Worm (Caenorhabditis elegans) whole organism, L4 larva: Measurements from ENCODE around the gene nhr-112.

ENCODE experiments used
- F10B5.3 ChIP-seq: sonication (generic microtip); optimal IDR thresholded peaks from 2 replicates; lab custom pipeline; 2016; ENCODE audit warnings: mild to moderate bottlenecking, missing genetic modification characterization, missing compliant biosample characterization
- F37D6.2 ChIP-seq: sonication (generic microtip); optimal IDR thresholded peaks from 2 replicates; lab custom pipeline; 2016; ENCODE audit warnings: mild to moderate bottlenecking, missing genetic modification characterization, missing compliant biosample characterization
- F49E8.2 ChIP-seq: sonication (generic microtip); optimal IDR thresholded peaks from 2 replicates; lab custom pipeline; 2016; ENCODE audit warnings: missing compliant biosample characterization, mild to moderate bottlenecking, missing genetic modification characterization, borderline replicate concordance
- T20F7.1 ChIP-seq: fragments of 200-800 bp; sonication (Bioruptor generic); optimal IDR thresholded peaks from 2 replicates; lab custom pipeline; 2018; ENCODE audit warnings: mild to moderate bottlenecking, missing genetic modification characterization, missing compliant biosample characterization
- T26A8.4 ChIP-seq: fragments of 200-800 bp; sonication (Bioruptor generic); IDR thresholded peaks from 2 replicates; pipeline ENCODE4 v1.3.6; 2022; ENCODE audit warnings: missing genetic modification characterization, missing compliant biosample characterization
- Y105C5A.15 ChIP-seq: fragments of 200-800 bp; sonication (Bioruptor generic); IDR thresholded peaks from 2 replicates; pipeline ENCODE4 v1.3.6; 2022; ENCODE audit warnings: missing genetic modification characterization, missing compliant biosample characterization
- Y48G9A.11 ChIP-seq: fragments of 200-800 bp; sonication (Bioruptor generic); IDR thresholded peaks from 2 replicates; pipeline ENCODE4 v1.3.6; 2022; ENCODE audit warnings: missing genetic modification reagents, missing genetic modification characterization, missing compliant biosample characterization
- Y5F2A.4 ChIP-seq: fragments of 200-800 bp; sonication (Bioruptor generic); optimal IDR thresholded peaks from 2 replicates; lab custom pipeline; 2018; ENCODE audit warnings: mild to moderate bottlenecking, missing genetic modification characterization, missing compliant biosample characterization
- Y75B8A.6 ChIP-seq: fragments of 200-800 bp; sonication (Bioruptor generic); IDR thresholded peaks from 2 replicates; pipeline ENCODE4 v1.3.6; 2022; ENCODE audit warnings: missing genetic modification reagents, missing genetic modification characterization, missing compliant biosample characterization
- aha-1 ChIP-seq: fragments of 150-350 bp; peaks from one replicate; lab custom pipeline; 2014; ENCODE audit warnings: missing biosample characterization, missing genetic modification characterization
- attf-4 ChIP-seq: sonication (generic microtip); optimal IDR thresholded peaks from 3 replicates; lab custom pipeline; 2017; ENCODE audit warnings: missing biosample characterization, missing genetic modification characterization
- ceh-62 ChIP-seq: sonication (generic microtip); optimal IDR thresholded peaks from 2 replicates; lab custom pipeline; 2017; ENCODE audit warnings: missing biosample characterization, missing genetic modification characterization
- ctbp-1 ChIP-seq: fragments of 200-800 bp; sonication (Bioruptor generic); IDR thresholded peaks from 2 replicates; pipeline ENCODE4 v1.3.6; 2022; ENCODE audit warnings: missing genetic modification reagents, missing genetic modification characterization, missing compliant biosample characterization
- dmd-6 ChIP-seq: fragments of 200-800 bp; sonication (Bioruptor generic); IDR thresholded peaks from 2 replicates; pipeline ENCODE4 v1.3.6; 2022; ENCODE audit warnings: missing genetic modification reagents, missing genetic modification characterization, missing compliant biosample characterization
- duxl-1 ChIP-seq: sonication (generic microtip); optimal IDR thresholded peaks from 2 replicates; lab custom pipeline; 2016; ENCODE audit warnings: mild to moderate bottlenecking, missing genetic modification characterization, moderate library complexity, missing compliant biosample characterization; ENCODE audit not compliant: poor library complexity
- egl-27 ChIP-seq: sonication (generic microtip); optimal IDR thresholded peaks from 3 replicates; lab custom pipeline; 2017; ENCODE audit warnings: missing biosample characterization, missing genetic modification reagents, missing genetic modification characterization
- egl-43 ChIP-seq: fragments of 200-800 bp; sonication (Bioruptor generic); IDR thresholded peaks from 2 replicates; pipeline ENCODE4 v1.3.6; 2022; ENCODE audit warnings: missing genetic modification reagents, missing genetic modification characterization, missing compliant biosample characterization
- fkh-10 ChIP-seq: fragments of 150-350 bp; optimal IDR thresholded peaks from 2 replicates; lab custom pipeline; 2014; ENCODE audit warnings: missing biosample characterization, missing genetic modification reagents, missing genetic modification characterization
- hif-1 ChIP-seq, 2 experiments: sonication (generic microtip); optimal IDR thresholded peaks; 2 replicates each; lab custom pipeline; 2016 to 2017; ENCODE audit warnings: missing compliant biosample characterization in 2 of 2, missing genetic modification characterization in 2 of 2, missing genetic modification reagents in 2 of 2, missing genotype in 2 of 2, mild to moderate bottlenecking in 1 of 2
- hlh-11 ChIP-seq: fragments of 200-800 bp; sonication (Bioruptor generic); optimal IDR thresholded peaks from 2 replicates; lab custom pipeline; 2018; ENCODE audit warnings: mild to moderate bottlenecking, missing genetic modification characterization, missing compliant biosample characterization
- hmg-1.1 ChIP-seq: fragments of 200-800 bp; sonication (Bioruptor generic); IDR thresholded peaks from 2 replicates; pipeline ENCODE4 v1.3.6; 2022; ENCODE audit warnings: missing genetic modification reagents, missing genetic modification characterization, missing compliant biosample characterization
- lim-7 ChIP-seq: fragments of 200-800 bp; sonication (Bioruptor generic); IDR thresholded peaks from 2 replicates; pipeline ENCODE4 v1.3.6; 2022; ENCODE audit warnings: missing genetic modification characterization, missing compliant biosample characterization
- lin-38 ChIP-seq: fragments of 200-800 bp; sonication (Bioruptor generic); IDR thresholded peaks from 2 replicates; pipeline ENCODE4 v1.3.6; 2022; ENCODE audit warnings: missing genetic modification reagents, missing genetic modification characterization, missing compliant biosample characterization
- lir-3 ChIP-seq: sonication (generic microtip); optimal IDR thresholded peaks from 2 replicates; lab custom pipeline; 2016; ENCODE audit warnings: mild to moderate bottlenecking, missing genetic modification characterization, missing compliant biosample characterization
- mep-1 ChIP-seq: fragments of 150-350 bp; sonication (generic microtip); optimal IDR thresholded peaks from 3 replicates; lab custom pipeline; 2014; ENCODE audit warnings: missing biosample characterization, missing genetic modification characterization
- mxl-2 ChIP-seq: fragments of 200-800 bp; sonication (Bioruptor generic); conservative IDR thresholded peaks from 2 replicates; pipeline ENCODE4 v1.3.6; 2022; ENCODE audit warnings: missing genetic modification reagents, missing genetic modification characterization, missing compliant biosample characterization
- mxl-3 ChIP-seq: fragments of 200-800 bp; sonication (Bioruptor generic); optimal IDR thresholded peaks from 2 replicates; lab custom pipeline; 2018; ENCODE audit warnings: mild to moderate bottlenecking, missing genetic modification characterization, missing compliant biosample characterization
- nhr-102 ChIP-seq: sonication (generic microtip); optimal IDR thresholded peaks from 2 replicates; lab custom pipeline; 2016; ENCODE audit warnings: mild to moderate bottlenecking, missing genetic modification characterization, moderate library complexity, missing compliant biosample characterization
- nhr-237 ChIP-seq: sonication (generic microtip); optimal IDR thresholded peaks from 2 replicates; lab custom pipeline; 2017; ENCODE audit warnings: missing biosample characterization, missing genetic modification characterization
- nhr-42 ChIP-seq: fragments of 200-800 bp; sonication (Bioruptor generic); IDR thresholded peaks from 2 replicates; pipeline ENCODE4 v1.3.6; 2022; ENCODE audit warnings: missing genetic modification characterization, missing compliant biosample characterization
- nhr-48 ChIP-seq: sonication (generic microtip); optimal IDR thresholded peaks from 2 replicates; lab custom pipeline; 2016; ENCODE audit warnings: mild to moderate bottlenecking, missing genetic modification characterization, missing compliant biosample characterization
- pha-4 ChIP-seq, 2 experiments: fragments of 150-350 bp in 1 of 2; fragments of 200-800 bp in 1 of 2; sonication (Bioruptor generic) in 1 of 2; IDR thresholded peaks in 1 of 2; optimal IDR thresholded peaks in 1 of 2; 2 replicates each; pipeline versions ENCODE4 v1.3.6 to Lab custom; 2014 to 2022; ENCODE audit warnings: missing genetic modification characterization in 2 of 2, missing genetic modification reagents in 2 of 2, missing biosample characterization in 1 of 2, missing compliant biosample characterization in 1 of 2
- php-3 ChIP-seq: fragments of 200-800 bp; sonication (Bioruptor generic); IDR thresholded peaks from 2 replicates; pipeline ENCODE4 v1.3.6; 2022; ENCODE audit warnings: missing genetic modification reagents, missing genetic modification characterization, missing compliant biosample characterization
- snpc-1.2 ChIP-seq: fragments of 200-800 bp; sonication (Bioruptor generic); IDR thresholded peaks from 2 replicates; pipeline ENCODE4 v1.3.6; 2022; ENCODE audit warnings: missing genetic modification reagents, missing genetic modification characterization, missing compliant biosample characterization
- snpc-4 ChIP-seq: fragments of 150-350 bp; optimal IDR thresholded peaks from 2 replicates; lab custom pipeline; 2014; ENCODE audit warnings: missing biosample characterization, missing genetic modification characterization
- spr-1 ChIP-seq: sonication (generic microtip); optimal IDR thresholded peaks from 2 replicates; lab custom pipeline; 2016; ENCODE audit warnings: mild to moderate bottlenecking, missing genetic modification characterization, missing compliant biosample characterization
- spr-3 ChIP-seq: fragments of 200-800 bp; sonication (Bioruptor generic); optimal IDR thresholded peaks from 2 replicates; lab custom pipeline; 2018; ENCODE audit warnings: mild to moderate bottlenecking, missing genetic modification characterization, missing compliant biosample characterization
- unc-39 ChIP-seq: sonication (generic microtip); optimal IDR thresholded peaks from 2 replicates; lab custom pipeline; 2017; ENCODE audit warnings: missing biosample characterization, missing genetic modification characterization
- unc-62 ChIP-seq, 3 experiments: fragments of 150-350 bp in 1 of 3; sonication (generic microtip); optimal IDR thresholded peaks in 2 of 3; peaks in 1 of 3; 1 replicate in 1 of 3; 2 replicates in 2 of 3; lab custom pipeline; 2014 to 2017; ENCODE audit warnings: missing biosample characterization in 3 of 3, missing genetic modification characterization in 3 of 3, missing genetic modification reagents in 3 of 3, missing genotype in 1 of 3
- zfp-2 ChIP-seq: sonication (generic microtip); optimal IDR thresholded peaks from 2 replicates; lab custom pipeline; 2016; ENCODE audit warnings: mild to moderate bottlenecking, missing genetic modification characterization, missing compliant biosample characterization
- zip-2 ChIP-seq: fragments of 150-350 bp; optimal IDR thresholded peaks from 2 replicates; lab custom pipeline; 2014; ENCODE audit warnings: missing biosample characterization, missing genetic modification characterization

nhr-112 gene

DNA sequence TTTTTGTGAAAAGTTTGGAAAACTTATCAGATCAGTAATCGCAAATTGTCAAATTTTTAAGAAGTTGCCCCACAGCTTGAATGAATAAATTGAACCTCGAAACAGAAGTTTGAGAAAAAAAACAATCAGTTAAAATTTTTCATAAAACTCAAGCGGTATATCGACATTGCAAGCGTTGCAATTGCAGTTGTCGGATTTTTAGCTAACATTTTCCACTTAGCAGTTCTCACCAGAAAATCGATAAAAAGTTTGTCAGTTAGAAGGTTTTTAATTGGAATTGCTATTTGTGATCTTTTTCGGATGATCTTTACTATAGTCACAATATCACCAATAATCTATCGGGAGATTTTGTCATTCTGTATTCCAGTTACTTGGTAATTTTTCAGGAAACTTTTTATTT lies 37.9 kb downstream of the nhr-112 start, which contains the start of gene srw-43:
srw-43 (plus strand) TSS at position 301 of the 400 bp plus-strand sequence.
- TF ChIP-seq F37D6.2 (tag; lab: Kevin White, UChicago) (no peak), nhr-42 (GFP tag; lab: Robert Waterston, UW) (no peak), F49E8.2 (tag; lab: Kevin White, UChicago) (no peak), mep-1 (tag; lab: Kevin White, UChicago) (no peak), F10B5.3 (no peak), hmg-1.1 (GFP tag; lab: Robert Waterston, UW) (no peak), nhr-48 (no peak), nhr-102 (tag; lab: Kevin White, UChicago) (no peak), mxl-2 (GFP tag; lab: Robert Waterston, UW) (no peak), spr-3 (GFP tag; lab: Kevin White, UChicago) (no peak), T20F7.1 (no peak), hif-1 (tag; optimal IDR thresholded peaks at IDR 0.05; lab: Kevin White, UChicago) (no peak)
- TF ChIP-seq, all 104 proteins: peak for 0

DNA sequence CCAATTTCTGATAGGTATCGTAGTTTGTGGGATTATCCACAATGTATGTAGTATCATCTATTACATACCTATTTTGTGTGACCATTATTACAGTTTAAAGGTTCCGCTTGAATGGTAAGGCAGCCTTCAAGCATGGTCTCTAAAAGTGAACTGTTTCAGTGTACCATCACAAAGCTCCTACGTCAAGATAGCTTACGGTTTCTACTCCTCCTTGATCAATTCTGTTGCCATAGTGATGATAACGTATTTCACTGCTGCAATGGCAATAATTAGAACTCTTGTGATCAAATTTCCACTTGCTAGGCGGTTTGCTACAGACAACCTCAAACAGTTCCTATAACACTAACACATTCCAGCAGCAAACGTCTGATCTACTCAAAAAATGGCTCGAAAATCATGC lies 40.3 kb downstream of the nhr-112 start:
- TF ChIP-seq php-3 (GFP tag; lab: Robert Waterston, UW) (no peak), aha-1 (tag; lab: Kevin White, UChicago) (peak; percentile 91), zfp-2 (tag; lab: Kevin White, UChicago) (no peak), Y105C5A.15 (no peak)

DNA sequence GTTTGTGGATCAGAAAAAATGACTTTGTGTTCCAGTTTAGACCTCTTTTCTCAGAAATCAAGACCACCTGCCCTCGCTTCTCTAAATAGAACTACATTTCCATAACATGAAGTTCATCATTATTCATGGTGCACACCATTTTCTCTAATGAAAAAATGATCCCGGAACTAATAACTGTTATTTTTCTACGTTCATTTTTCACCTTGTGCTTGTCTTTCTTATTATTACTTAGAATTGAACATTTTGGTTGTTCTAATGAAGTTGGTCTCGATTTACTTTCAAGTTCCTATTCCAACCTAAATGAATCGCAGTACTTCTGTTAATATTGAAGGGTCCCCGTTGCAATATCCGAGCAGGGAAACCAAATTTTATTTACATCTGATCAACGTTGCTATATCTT lies 40.8 kb downstream of the nhr-112 start, which contains the start of gene srw-36:
srw-36 (plus strand) TSS at position 301 of the 400 bp plus-strand sequence.
- TF ChIP-seq ceh-62 (tag; lab: Kevin White, UChicago) (no peak), unc-39 (tag; lab: Kevin White, UChicago) (no peak), lim-7 (GFP tag; lab: Robert Waterston, UW) (no peak), egl-27 (tag; lab: Kevin White, UChicago) (no peak)

DNA sequence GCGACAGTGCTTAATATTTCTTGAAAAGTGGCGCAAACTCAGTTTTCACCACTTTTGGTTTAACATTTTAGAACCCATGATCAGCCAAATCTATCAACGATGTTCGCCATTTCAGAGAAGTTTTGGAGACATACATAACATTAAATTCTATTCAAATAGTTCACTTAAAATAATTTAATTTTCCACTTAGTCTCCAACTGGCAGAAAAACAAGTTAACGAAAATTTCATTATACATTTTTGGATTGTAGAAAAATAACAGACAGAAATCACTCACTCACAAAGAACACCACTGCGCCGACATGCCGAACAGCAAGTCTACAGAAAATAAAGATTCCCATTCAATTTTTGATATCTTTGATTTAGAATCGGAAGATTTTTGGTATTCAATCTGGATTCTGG lies 43.7 kb downstream of the nhr-112 start, which contains the start of gene srw-44:
srw-44 (plus strand) TSS at position 301 of the 400 bp plus-strand sequence.
- TF ChIP-seq unc-62 (GFP tag; optimal IDR thresholded peaks at IDR 0.05 in 1 of 2; lab: Kevin White, UChicago), result peak in 1 of 2 experiments; percentile 58
- no peak for TF ChIP-seq unc-62 (tag; optimal IDR thresholded peaks at IDR 0.05; lab: Kevin White, UChicago)
- TF ChIP-seq Y48G9A.11 (GFP tag; lab: Robert Waterston, UW), result no peak
- no peak for TF ChIP-seq ctbp-1 (GFP tag; lab: Robert Waterston, UW)
- TF ChIP-seq, all 104 proteins: peak for 1

DNA sequence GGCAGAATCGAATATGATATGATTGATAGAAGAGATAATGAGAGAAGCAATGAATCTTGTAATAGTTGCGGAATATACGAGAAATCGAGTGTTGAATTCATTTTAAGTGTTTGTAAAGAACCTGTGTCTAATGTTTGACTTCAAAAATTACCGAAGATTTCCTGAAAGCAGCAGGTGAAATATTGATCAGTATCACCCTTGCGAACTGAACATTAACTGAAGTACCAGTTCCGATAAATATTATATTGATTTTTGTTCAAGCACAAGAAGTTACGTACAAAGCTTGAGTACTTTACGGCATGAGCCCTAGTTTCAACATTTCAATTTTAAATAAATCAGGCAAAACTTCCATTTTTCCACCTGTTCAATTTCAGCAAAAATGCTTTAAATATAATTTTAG lies 44.4 kb downstream of the nhr-112 start, which contains the start of gene srz-103:
srz-103 (minus strand) TSS at position 101 of the 400 bp plus-strand sequence.
- TF ChIP-seq snpc-4 (tag; lab: Kevin White, UChicago), result no peak
- no peak for TF ChIP-seq zip-2 (tag; lab: Kevin White, UChicago)
- TF ChIP-seq nhr-48, result no peak
- no peak for TF ChIP-seq snpc-1.2 (GFP tag; lab: Robert Waterston, UW)
- TF ChIP-seq duxl-1 (tag; lab: Kevin White, UChicago), result no peak
- TF ChIP-seq pha-4 (GFP tag; IDR thresholded peaks at IDR 0.05; lab: Robert Waterston, UW), result no peak
- no peak for TF ChIP-seq pha-4 (tag; optimal IDR thresholded peaks at IDR 0.05; lab: Kevin White, UChicago)
- TF ChIP-seq nhr-237, result no peak
- no peak for TF ChIP-seq lin-38 (GFP tag; lab: Robert Waterston, UW)
- no peak for TF ChIP-seq Y75B8A.6
- no peak for TF ChIP-seq spr-1 (tag; lab: Kevin White, UChicago)
- TF ChIP-seq T26A8.4, result no peak
- no peak for TF ChIP-seq Y48G9A.11 (GFP tag; lab: Robert Waterston, UW)
- TF ChIP-seq fkh-10 (GFP tag; lab: Kevin White, UChicago), result no peak
- no peak for TF ChIP-seq lir-3 (tag; lab: Kevin White, UChicago)
- no peak for TF ChIP-seq mxl-3
- no peak for TF ChIP-seq egl-43 (GFP tag; lab: Robert Waterston, UW)
- no peak for TF ChIP-seq Y5F2A.4 (GFP tag; lab: Kevin White, UChicago)
- no peak for TF ChIP-seq attf-4 (tag; lab: Kevin White, UChicago)
- no peak for TF ChIP-seq dmd-6 (GFP tag; lab: Robert Waterston, UW)
- no peak for TF ChIP-seq hlh-11
